Worm (Caenorhabditis elegans): Measurements from ENCODE around the gene pdha-1.

The pdha-1 gene

DNA sequence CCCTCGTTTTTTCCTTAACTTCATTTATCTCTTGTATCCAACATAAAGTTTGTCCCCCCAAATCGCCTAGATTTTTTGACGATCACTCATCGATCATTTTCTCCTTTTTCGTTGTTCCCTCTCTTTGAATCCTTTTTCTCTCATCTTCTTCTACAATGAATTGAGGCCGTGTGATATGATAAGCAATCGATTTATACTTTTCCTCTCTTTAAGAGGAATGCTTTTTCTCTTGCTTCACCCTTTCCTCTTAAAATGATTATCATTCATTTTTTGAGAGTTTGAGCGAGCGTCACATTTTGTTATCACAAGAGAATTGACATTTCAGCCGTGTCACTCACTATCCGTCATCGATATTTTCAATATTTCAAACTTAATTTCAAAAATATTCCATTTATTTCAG lies 12.0 kb downstream of the pdha-1 start, which contains the start of gene K02C4.5:
TSS of gene K02C4.5 (plus strand) at position 395 of the 400 bp plus-strand sequence.
- no peak for TF ChIP-seq nhr-6 (tag; optimal IDR thresholded peaks at IDR 0.05)
- peak; percentile 48 for TF ChIP-seq crh-2 (tag; optimal IDR thresholded peaks at IDR 0.05)
- no peak for TF ChIP-seq snpc-4 (tag; optimal IDR thresholded peaks at IDR 0.05)
- no peak for TF ChIP-seq nhr-25 (tag; optimal IDR thresholded peaks at IDR 0.05)
- no peak for TF ChIP-seq nhr-237 (tag; optimal IDR thresholded peaks at IDR 0.05)
- peak; percentile 11 for TF ChIP-seq skn-1 (tag; optimal IDR thresholded peaks at IDR 0.05)
- TF ChIP-seq ZK546.5 (tag; optimal IDR thresholded peaks at IDR 0.05): no peak
- no peak for TF ChIP-seq nhr-77 (tag; optimal IDR thresholded peaks at IDR 0.05)
- TF ChIP-seq fos-1 (tag; optimal IDR thresholded peaks at IDR 0.05): peak; percentile 98
- no peak for TF ChIP-seq sma-9 (GFP tag; optimal IDR thresholded peaks at IDR 0.05)
- no peak for TF ChIP-seq sma-9 (tag; optimal IDR thresholded peaks at IDR 0.05)

DNA sequence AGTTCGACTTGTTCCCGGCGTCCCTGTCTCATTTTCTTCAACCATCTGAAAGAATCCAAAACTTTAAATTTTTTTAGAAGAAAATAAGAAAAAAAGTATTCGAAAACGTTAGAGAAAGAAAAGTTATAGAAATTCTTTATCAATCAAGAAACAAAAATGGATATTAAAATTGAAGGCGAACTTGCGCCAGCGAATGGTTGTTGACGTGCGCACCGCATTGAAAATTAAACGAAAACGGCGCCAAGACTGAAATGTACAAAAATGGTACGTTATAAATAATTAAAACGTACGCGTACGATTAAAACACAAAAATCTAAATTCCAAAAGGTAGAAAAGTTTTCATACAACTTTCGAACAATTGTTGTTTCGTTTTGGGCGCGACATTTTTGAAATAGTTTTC lies 20.7 kb downstream of the pdha-1 start, which contains the start of gene K02C4.3:
TSS of gene K02C4.3 (minus strand) at position 51 of the 400 bp plus-strand sequence.
- TF ChIP-seq elt-3 (tag; optimal IDR thresholded peaks at IDR 0.05) (no peak), crh-2 (tag; optimal IDR thresholded peaks at IDR 0.05) (peak; percentile 83), sma-3 (GFP tag; optimal IDR thresholded peaks at IDR 0.05) (peak; percentile 63), alr-1 (tag; optimal IDR thresholded peaks at IDR 0.05) (no peak), nhr-12 (tag; optimal IDR thresholded peaks at IDR 0.05) (no peak), F13H6.1 (tag; optimal IDR thresholded peaks at IDR 0.05) (peak; percentile 55), mab-5 (tag; optimal IDR thresholded peaks at IDR 0.05) (peak; percentile 40), zag-1 (tag; optimal IDR thresholded peaks at IDR 0.05) (no peak), lsy-2 (tag; optimal IDR thresholded peaks at IDR 0.05) (peak; percentile 61 to 87), C34F6.9 (tag; optimal IDR thresholded peaks at IDR 0.05) (peak; percentile 81), nhr-10 (tag; optimal IDR thresholded peaks at IDR 0.05) (no peak), ztf-4 (tag; optimal IDR thresholded peaks at IDR 0.05) (peak; percentile 51), nhr-11 (tag; optimal IDR thresholded peaks at IDR 0.05) (no peak), sem-4 (tag; optimal IDR thresholded peaks at IDR 0.05) (peak; percentile 24), unc-62 (GFP tag; optimal IDR thresholded peaks at IDR 0.05) (no peak), dmd-4 (tag; optimal IDR thresholded peaks at IDR 0.05) (no peak), gmeb-1 (tag; optimal IDR thresholded peaks at IDR 0.05) (peak; percentile 92), blmp-1 (tag; optimal IDR thresholded peaks at IDR 0.05; ENCODE audit: insufficient read depth) (no peak), Y55F3AM.14 (GFP tag; optimal IDR thresholded peaks at IDR 0.05) (no peak), ztf-1 (GFP tag; conservative IDR thresholded peaks at IDR 0.05) (no peak), nhr-77 (tag; optimal IDR thresholded peaks at IDR 0.05) (no peak), unc-39 (tag; optimal IDR thresholded peaks at IDR 0.05) (no peak), ztf-11 (tag; optimal IDR thresholded peaks at IDR 0.05) (no peak), sma-9 (GFP tag; optimal IDR thresholded peaks at IDR 0.05) (peak; percentile 80), sma-9 (tag; optimal IDR thresholded peaks at IDR 0.05) (no peak), peb-1 (tag; optimal IDR thresholded peaks at IDR 0.05) (no peak), nhr-21 (tag; optimal IDR thresholded peaks at IDR 0.05) (peak; percentile 51), ceh-82 (tag; optimal IDR thresholded peaks at IDR 0.05) (no peak), egl-27 (tag; optimal IDR thresholded peaks at IDR 0.05) (no peak), fos-1 (tag; optimal IDR thresholded peaks at IDR 0.05) (peak; percentile 53), nhr-129 (tag; optimal IDR thresholded peaks at IDR 0.05) (peak; percentile 64), aly-2 (tag; optimal IDR thresholded peaks at IDR 0.05) (no peak), elt-1 (tag; optimal IDR thresholded peaks at IDR 0.05) (no peak), nhr-6 (tag; optimal IDR thresholded peaks at IDR 0.05) (peak; percentile 16), unc-55 (GFP tag; optimal IDR thresholded peaks at IDR 0.05) (peak; percentile 69), mbf-1 (tag; optimal IDR thresholded peaks at IDR 0.05) (no peak), ZK546.5 (tag; optimal IDR thresholded peaks at IDR 0.05) (no peak), ceh-16 (tag; optimal IDR thresholded peaks at IDR 0.05) (no peak), R02D3.7 (tag; optimal IDR thresholded peaks at IDR 0.05) (no peak), lin-39 (tag; optimal IDR thresholded peaks at IDR 0.05) (no peak), lin-13 (GFP tag; optimal IDR thresholded peaks at IDR 0.05) (peak; percentile 65), snpc-4 (tag; optimal IDR thresholded peaks at IDR 0.05) (peak; percentile 87), nhr-25 (tag; optimal IDR thresholded peaks at IDR 0.05) (peak; percentile 66), ama-1 (optimal IDR thresholded peaks at IDR 0.05) (no peak), mdl-1 (tag; optimal IDR thresholded peaks at IDR 0.05) (no peak), nhr-23 (tag; optimal IDR thresholded peaks at IDR 0.05) (no peak), lin-11 (tag; optimal IDR thresholded peaks at IDR 0.05) (peak; percentile 52), skn-1 (tag; optimal IDR thresholded peaks at IDR 0.05) (no peak), nhr-237 (tag; optimal IDR thresholded peaks at IDR 0.05) (no peak)
